Worm (Caenorhabditis elegans) whole organism, L4/young adult: ENCODE data around the gene F46F2.5.

Source experiments
- W03F9.2 ChIP-seq: fragments of 150-350 bp; optimal IDR thresholded peaks from 2 replicates; lab custom pipeline; 2014; ENCODE audit warnings: missing biosample characterization, missing genetic modification characterization
- him-1 ChIP-seq: sonication (generic microtip); optimal IDR thresholded peaks from 2 replicates; lab custom pipeline; 2016; ENCODE audit warnings: missing genotype, missing genetic modification reagents, missing genetic modification characterization, missing compliant biosample characterization

DNA sequence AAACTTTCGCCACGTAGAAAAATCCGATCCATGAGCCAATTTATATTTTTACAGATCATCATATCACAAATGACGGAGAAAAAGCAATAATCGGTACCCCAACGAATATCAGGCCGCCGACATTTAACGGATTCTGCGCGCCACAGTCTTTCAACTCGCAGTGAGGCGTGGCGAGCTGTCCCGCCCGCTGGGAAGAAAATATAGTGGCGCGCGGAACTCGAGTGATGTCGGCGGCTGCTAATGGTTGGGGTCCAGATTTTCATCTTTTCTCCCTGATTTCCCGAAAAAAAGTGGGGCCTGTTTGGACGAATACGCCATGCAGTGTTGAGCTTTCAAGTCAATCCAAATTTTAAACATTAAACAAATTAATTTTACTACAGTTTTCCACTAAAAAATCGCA lies 16.1 kb downstream of the F46F2.5 start:
- TF ChIP-seq W03F9.2 (no peak), him-1 (tag; lab: Kevin White, UChicago) (no peak)
